Fruit fly (Drosophila melanogaster): ENCODE measurements around the gene Tsp26A.

- TF ChIP-seq usp (GFP tag; optimal IDR thresholded peaks at IDR 0.05) (no peak), CG8478 (optimal IDR thresholded peaks at IDR 0.05) (no peak), Dll (optimal IDR thresholded peaks at IDR 0.05) (no peak), psq (optimal IDR thresholded peaks at IDR 0.05) (no peak), pan (optimal IDR thresholded peaks at IDR 0.05) (no peak)
Observed at dm6 chr2L:6012303-6013070, 12.5 kb downstream of the Tsp26A start, which contains the start of gene CG9098.
